Worm (Caenorhabditis elegans): ENCODE results near the gene C31H1.1.

DNA sequence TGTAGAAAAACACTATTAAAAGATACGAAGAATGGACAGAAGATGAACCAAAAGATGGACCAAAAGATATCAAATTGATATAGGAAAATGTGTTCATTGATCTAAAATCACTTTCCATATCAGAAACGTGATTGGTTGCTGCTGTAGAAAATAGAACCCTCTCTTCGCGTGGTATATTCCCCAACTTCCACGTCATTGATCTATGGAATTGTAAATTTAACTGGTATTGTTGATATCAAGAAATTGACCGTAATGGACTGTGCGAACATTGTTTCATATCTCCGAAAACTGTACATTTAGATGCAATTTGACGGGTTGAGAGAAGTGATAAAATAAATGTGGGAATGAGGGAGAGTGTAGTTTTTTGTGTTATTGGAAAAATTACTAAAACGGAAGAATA, 32.9 kb upstream of the C31H1.1 start:
- TF ChIP-seq nhr-129 (tag; optimal IDR thresholded peaks at IDR 0.05) (no peak), R02D3.7 (tag; optimal IDR thresholded peaks at IDR 0.05) (no peak), ama-1 (optimal IDR thresholded peaks at IDR 0.05) (no peak), ztf-11 (tag; optimal IDR thresholded peaks at IDR 0.05) (no peak), blmp-1 (tag; optimal IDR thresholded peaks at IDR 0.05; ENCODE audit: insufficient read depth) (peak; percentile 95), sem-4 (tag; optimal IDR thresholded peaks at IDR 0.05) (no peak), nhr-77 (tag; optimal IDR thresholded peaks at IDR 0.05) (no peak), aly-2 (tag; optimal IDR thresholded peaks at IDR 0.05) (no peak)
